Fruit fly (Drosophila melanogaster): ENCODE measurements around the gene CG12065.

The CG12065 gene

DNA sequence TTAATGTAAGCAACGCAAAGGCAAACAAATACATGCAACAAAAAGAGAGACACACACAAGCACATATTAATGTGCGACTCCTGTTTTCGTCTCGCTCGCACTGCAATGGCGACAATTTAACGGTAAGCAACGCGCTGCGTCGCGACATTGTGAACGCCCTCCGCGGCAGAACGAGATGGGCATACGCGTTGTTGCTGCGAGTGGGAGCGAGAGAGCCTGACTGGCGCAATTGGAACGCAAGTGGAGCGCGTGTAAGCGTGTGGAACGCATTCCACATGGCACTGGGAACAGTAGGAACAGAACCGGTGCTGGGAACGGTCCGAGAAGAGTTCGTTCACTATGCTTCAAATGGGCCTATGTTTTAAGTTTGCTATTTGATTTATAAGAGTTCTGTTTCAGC is 50.8 kb downstream of the CG12065 start (continued):
- no peak for TF ChIP-seq GATAe (GFP tag; conservative IDR thresholded peaks at IDR 0.05)
- TF ChIP-seq Rx (GFP tag; IDR thresholded peaks at IDR 0.05): 0 out of 2 replicates have a peak, but pooled peaks have one; percentile 21
- peak; percentile 33 for TF ChIP-seq CG1603 (tag; optimal IDR thresholded peaks at IDR 0.05)
- TF ChIP-seq CG8359 (GFP tag; optimal IDR thresholded peaks at IDR 0.05; ENCODE audit: borderline replicate concordance): no peak
- no peak for TF ChIP-seq CG17568 (GFP tag; optimal IDR thresholded peaks at IDR 0.05)
- TF ChIP-seq Lpt (GFP tag; optimal IDR thresholded peaks at IDR 0.05): no peak
- TF ChIP-seq Hr78 (GFP tag; optimal IDR thresholded peaks at IDR 0.05): no peak
- no peak for TF ChIP-seq Elba2 (GFP tag; optimal IDR thresholded peaks at IDR 0.05)
- peak; percentile 27 for TF ChIP-seq mirr (GFP tag; optimal IDR thresholded peaks at IDR 0.05)
- no peak for TF ChIP-seq tin (GFP tag; optimal IDR thresholded peaks at IDR 0.05)
- no peak for TF ChIP-seq hkb (optimal IDR thresholded peaks at IDR 0.05)
- TF ChIP-seq hkb (GFP tag; IDR thresholded peaks at IDR 0.05): peak; percentile 47
- TF ChIP-seq Poxn (GFP tag; IDR thresholded peaks at IDR 0.05): no peak
- no peak for TF ChIP-seq cwo (GFP tag; optimal IDR thresholded peaks at IDR 0.05)
- TF ChIP-seq CG12942 (GFP tag; optimal IDR thresholded peaks at IDR 0.05): no peak
- TF ChIP-seq Dip2 (GFP tag; IDR thresholded peaks at IDR 0.05): no peak
- TF ChIP-seq CG4730 (GFP tag; IDR thresholded peaks at IDR 0.05): no peak
- TF ChIP-seq shn (GFP tag; optimal IDR thresholded peaks at IDR 0.05): no peak
- peak; percentile 16 for TF ChIP-seq CG12071 (GFP tag; optimal IDR thresholded peaks at IDR 0.05)
- TF ChIP-seq tgo (GFP tag; IDR thresholded peaks at IDR 0.05): no peak
- TF ChIP-seq pros (GFP tag; optimal IDR thresholded peaks at IDR 0.05): no peak
- no peak for TF ChIP-seq CG17912 (GFP tag; optimal IDR thresholded peaks at IDR 0.05)
- peak; percentile 60 for TF ChIP-seq zen (tag; optimal IDR thresholded peaks at IDR 0.05)
- TF ChIP-seq ci (GFP tag; IDR thresholded peaks at IDR 0.05): 0 out of 3 replicates have a peak, but pooled peaks have one; percentile 57
- TF ChIP-seq nau (GFP tag; optimal IDR thresholded peaks at IDR 0.05): peak; percentile 13
- no peak for TF ChIP-seq CG10543 (GFP tag; optimal IDR thresholded peaks at IDR 0.05)
- peak; percentile 67 for TF ChIP-seq vvl (GFP tag; IDR thresholded peaks at IDR 0.05)
- TF ChIP-seq fd102C (GFP tag; optimal IDR thresholded peaks at IDR 0.05): no peak
- TF ChIP-seq gem (tag; optimal IDR thresholded peaks at IDR 0.05): no peak
- TF ChIP-seq bowl (GFP tag; IDR thresholded peaks at IDR 0.05): no peak
- no peak for TF ChIP-seq Oli (tag; optimal IDR thresholded peaks at IDR 0.05)
- no peak for TF ChIP-seq CG1647 (GFP tag; optimal IDR thresholded peaks at IDR 0.05)
- TF ChIP-seq insv (GFP tag; optimal IDR thresholded peaks at IDR 0.05): no peak
- TF ChIP-seq CG9876 (GFP tag; optimal IDR thresholded peaks at IDR 0.05): no peak
- no peak for TF ChIP-seq caup (GFP tag; optimal IDR thresholded peaks at IDR 0.05; ENCODE audit: severe bottlenecking)
- TF ChIP-seq Hey (tag; optimal IDR thresholded peaks at IDR 0.05): no peak
- TF ChIP-seq HmgZ (tag; optimal IDR thresholded peaks at IDR 0.05): peak; percentile 60
- TF ChIP-seq Max (GFP tag; optimal IDR thresholded peaks at IDR 0.05): no peak
- no peak for TF ChIP-seq CG6272 (GFP tag; IDR thresholded peaks at IDR 0.05)
- no peak for TF ChIP-seq CG2120 (GFP tag; optimal IDR thresholded peaks at IDR 0.05)
- TF ChIP-seq CG12219 (GFP tag; optimal IDR thresholded peaks at IDR 0.05): peak; percentile 7
- no peak for TF ChIP-seq CG31441 (GFP tag; IDR thresholded peaks at IDR 0.05)
- peak; percentile 91 for TF ChIP-seq CG7987 (GFP tag; optimal IDR thresholded peaks at IDR 0.05)
- TF ChIP-seq CG3407 (GFP tag; optimal IDR thresholded peaks at IDR 0.05): no peak
- TF ChIP-seq dm (GFP tag; optimal IDR thresholded peaks at IDR 0.05): no peak
- TF ChIP-seq gcm2 (GFP tag; optimal IDR thresholded peaks at IDR 0.05): no peak
- TF ChIP-seq Deaf1 (tag; optimal IDR thresholded peaks at IDR 0.05): peak; percentile 53
- TF ChIP-seq gce (GFP tag; IDR thresholded peaks at IDR 0.05): peak; percentile 61; the same call in 1 of the 3 replicates
- 0 out of 2 replicates have a peak, but pooled peaks have one; percentile 8 for TF ChIP-seq onecut (GFP tag; IDR thresholded peaks at IDR 0.05)
- TF ChIP-seq CG10267 (tag; optimal IDR thresholded peaks at IDR 0.05): no peak
- no peak for TF ChIP-seq CG11560 (tag; IDR thresholded peaks at IDR 0.05)

Measured in whole organism, embryonic.